Worm (Caenorhabditis elegans) whole organism, early embryonic: ENCODE data around the gene cest-25.
A peak's percentile ranks its signal among the peaks of the same experiment; 100 is the strongest.

ENCODE experiments used
- aly-1 ChIP-seq: sonication (generic microtip); optimal IDR thresholded peaks from 2 replicates; lab custom pipeline; 2016; ENCODE audit warnings: missing genetic modification characterization, missing compliant biosample characterization
- ama-1 ChIP-seq: fragments of 150-350 bp; optimal IDR thresholded peaks from 2 replicates; lab custom pipeline; 2014
- ceh-36 ChIP-seq: sonication (generic microtip); optimal IDR thresholded peaks from 2 replicates; lab custom pipeline; 2016; ENCODE audit warnings: missing genetic modification characterization, inconsistent platforms, missing compliant biosample characterization
- ets-7 ChIP-seq: sonication (generic microtip); optimal IDR thresholded peaks from 2 replicates; lab custom pipeline; 2016; ENCODE audit warnings: missing genotype, missing genetic modification characterization, missing compliant biosample characterization
- flt-1 ChIP-seq: fragments of 200-800 bp; sonication (Bioruptor generic); IDR thresholded peaks from 2 replicates; pipeline ENCODE4 v1.3.6; 2022; ENCODE audit warnings: missing genetic modification characterization, missing compliant biosample characterization
- hmg-4 ChIP-seq: fragments of 200-800 bp; sonication (Bioruptor generic); optimal IDR thresholded peaks from 2 replicates; lab custom pipeline; 2018; ENCODE audit warnings: mild to moderate bottlenecking, missing genetic modification characterization, missing compliant biosample characterization
- hnd-1 ChIP-seq: sonication (generic microtip); optimal IDR thresholded peaks from 2 replicates; lab custom pipeline; 2016; ENCODE audit warnings: missing genetic modification characterization, missing compliant biosample characterization
- sea-1 ChIP-seq: fragments of 200-800 bp; sonication (Bioruptor generic); conservative IDR thresholded peaks from 2 replicates; pipeline ENCODE4 v1.3.6; 2022; ENCODE audit warnings: missing genetic modification characterization, missing compliant biosample characterization
- tra-4 ChIP-seq: sonication (generic microtip); optimal IDR thresholded peaks from 2 replicates; lab custom pipeline; 2017; ENCODE audit warnings: missing genetic modification characterization, missing compliant biosample characterization

- peak; percentile 5 for TF ChIP-seq tra-4 (tag; lab: Kevin White, UChicago)
- TF ChIP-seq ets-7 (tag; lab: Kevin White, UChicago) = no peak
- TF ChIP-seq aly-1 (tag; lab: Kevin White, UChicago) = no peak
- TF ChIP-seq ama-1 (lab: Kevin White, UChicago) = no peak
- peak; percentile 72 for TF ChIP-seq sea-1 (GFP tag; lab: Robert Waterston, UW)
- TF ChIP-seq hmg-4 = peak; percentile 28
- 0 out of 2 replicates have a peak, but pooled peaks have one; percentile 53 for TF ChIP-seq flt-1 (GFP tag; lab: Robert Waterston, UW)
- peak; percentile 58 for TF ChIP-seq ceh-36 (tag; lab: Kevin White, UChicago)
- no peak for TF ChIP-seq hnd-1 (tag; lab: Kevin White, UChicago)
These were observed 46.5 kb upstream of the cest-25 start, which contains the start of gene Y71H2AM.20 for ce11 chrIII:2785840-2786239.
